Fruit fly (Drosophila melanogaster): ENCODE measurements around the gene CG2116.

The CG2116 gene

DNA sequence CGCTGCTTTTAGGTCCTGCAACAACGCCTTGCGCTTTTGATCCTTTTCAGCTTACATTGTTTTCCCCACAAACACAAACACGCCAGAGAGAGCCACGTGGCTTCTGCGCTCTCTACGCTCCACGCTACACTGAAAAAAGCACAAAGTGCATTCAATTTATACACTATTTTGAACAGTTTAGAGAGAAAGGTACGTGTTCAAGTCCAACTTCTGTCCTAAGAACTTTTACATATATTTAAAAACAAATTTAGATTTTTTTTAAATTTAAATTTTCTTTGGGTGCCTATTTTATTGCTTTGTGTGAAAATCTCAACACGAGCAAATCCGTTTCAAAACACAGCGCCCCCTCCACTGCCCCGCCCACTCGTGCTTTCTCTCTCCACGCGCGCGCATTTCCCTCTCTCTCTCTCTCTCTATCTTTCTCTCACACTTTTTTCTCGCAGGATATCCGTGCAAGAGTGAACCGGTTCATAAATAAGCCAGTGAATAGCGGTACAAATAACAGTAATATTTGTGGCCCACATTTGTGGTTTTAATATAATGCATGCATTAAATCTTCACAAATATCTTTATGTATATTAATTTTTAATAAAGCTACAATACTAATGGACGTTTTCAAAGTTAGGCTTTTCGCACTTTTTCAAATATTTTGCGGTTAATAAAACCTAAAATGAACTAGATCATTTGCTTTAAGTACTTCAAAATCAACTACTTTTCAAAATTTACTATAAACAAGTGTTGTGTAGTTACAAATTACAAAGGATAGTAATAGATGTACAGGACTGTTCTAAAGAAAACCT lies 29.4 kb upstream of the CG2116 start (continued):
- TF ChIP-seq CG13424 (tag; optimal IDR thresholded peaks at IDR 0.05) = peak; percentile 81
- TF ChIP-seq dmrt11E (tag; optimal IDR thresholded peaks at IDR 0.05) = peak; percentile 47
- TF ChIP-seq nerfin-2 (GFP tag; IDR thresholded peaks at IDR 0.05; ENCODE audit: partially characterized antibody) = no peak
- no peak for TF ChIP-seq ab (GFP tag; optimal IDR thresholded peaks at IDR 0.05)
- no peak for TF ChIP-seq HmgD (GFP tag; optimal IDR thresholded peaks at IDR 0.05)
- TF ChIP-seq aop (GFP tag; IDR thresholded peaks at IDR 0.05) = no peak
- peak; percentile 77 for TF ChIP-seq tin (GFP tag; optimal IDR thresholded peaks at IDR 0.05)
- TF ChIP-seq disco-r (GFP tag; optimal IDR thresholded peaks at IDR 0.05) = no peak
- peak; percentile 62 for TF ChIP-seq CG6654 (GFP tag; optimal IDR thresholded peaks at IDR 0.05)
- peak; percentile 68 for TF ChIP-seq CG14710 (tag; optimal IDR thresholded peaks at IDR 0.05)
- peak; percentile 70 for TF ChIP-seq ind (GFP tag; optimal IDR thresholded peaks at IDR 0.05)
- peak; percentile 52 for TF ChIP-seq Poxn (GFP tag; IDR thresholded peaks at IDR 0.05)
- peak; percentile 84 for TF ChIP-seq HHEX (GFP tag; optimal IDR thresholded peaks at IDR 0.05)
- peak; percentile 57 to 75 for TF ChIP-seq dpn (GFP tag; optimal IDR thresholded peaks at IDR 0.05)
- TF ChIP-seq BtbVII (GFP tag; optimal IDR thresholded peaks at IDR 0.05) = peak; percentile 81
- peak; percentile 33 for TF ChIP-seq slou (GFP tag; optimal IDR thresholded peaks at IDR 0.05)
- TF ChIP-seq luna (GFP tag; optimal IDR thresholded peaks at IDR 0.05) = no peak
- peak; percentile 61 for TF ChIP-seq CG3838 (GFP tag; optimal IDR thresholded peaks at IDR 0.05)
- no peak for TF ChIP-seq CG10321 (GFP tag; IDR thresholded peaks at IDR 0.05)
- TF ChIP-seq Hr39 (optimal IDR thresholded peaks at IDR 0.05) = no peak
- TF ChIP-seq H2.0 (GFP tag; IDR thresholded peaks at IDR 0.05) = peak; percentile 82
- peak; percentile 46 for TF ChIP-seq psq (GFP tag; optimal IDR thresholded peaks at IDR 0.05)

DNA sequence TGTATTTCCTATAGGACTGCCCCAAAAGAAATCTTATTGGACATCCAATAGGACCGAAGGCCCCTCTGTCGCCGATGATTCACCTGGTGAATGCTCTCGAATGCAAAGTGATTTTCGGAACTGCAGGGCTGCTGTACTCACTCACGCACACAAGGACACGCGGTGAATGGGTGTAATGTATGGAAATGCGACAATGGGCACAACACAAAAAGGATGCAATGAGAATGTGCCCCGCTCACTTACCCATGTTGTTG lies 28.9 kb upstream of the CG2116 start:
- peak in 1 of 2 experiments; percentile 80 for TF ChIP-seq insv (GFP tag; optimal IDR thresholded peaks at IDR 0.05)
- peak; percentile 87 for TF ChIP-seq Elba2 (GFP tag; optimal IDR thresholded peaks at IDR 0.05)
- no peak for TF ChIP-seq eve (GFP tag; optimal IDR thresholded peaks at IDR 0.05)

DNA sequence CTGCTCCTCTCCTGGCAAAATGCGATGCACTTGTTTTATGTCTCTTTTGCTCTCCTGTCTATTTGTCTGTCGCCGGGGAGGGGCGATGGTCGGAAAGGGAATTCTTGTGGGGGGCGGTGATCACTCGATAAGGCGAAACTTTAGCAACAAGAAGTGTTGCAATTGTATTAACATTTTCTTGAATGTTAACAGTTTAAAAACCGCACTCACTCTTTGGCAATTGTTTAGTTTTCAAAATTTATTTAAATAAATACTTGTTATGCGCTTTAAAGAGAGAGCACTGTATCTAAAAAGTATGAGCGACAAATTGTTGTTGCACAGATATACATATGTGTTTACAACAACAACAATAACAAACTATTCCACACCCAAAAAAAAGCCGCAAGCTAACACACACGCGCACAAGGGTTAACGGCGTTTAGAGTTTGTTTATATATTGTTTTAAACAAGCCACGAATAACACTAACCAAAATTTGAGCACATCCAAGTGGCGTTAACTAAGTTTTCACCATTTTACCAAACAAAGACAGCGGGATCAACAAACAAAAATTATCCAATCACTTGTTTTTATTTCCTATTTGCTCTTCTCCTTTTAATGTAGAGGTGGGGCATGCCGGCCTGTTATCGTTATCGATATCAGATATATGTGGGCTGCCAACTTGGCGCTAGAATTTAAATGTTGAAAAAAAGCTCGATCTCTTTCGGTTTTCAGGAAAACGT lies 28.0 kb upstream of the CG2116 start, which contains the start of gene CG2258:
Gene CG2258 (minus strand): TSS at position 617 of the 720 bp plus-strand sequence.
- peak; percentile 89 for TF ChIP-seq CG10979 (tag; optimal IDR thresholded peaks at IDR 0.05)
- TF ChIP-seq Camta (GFP tag; optimal IDR thresholded peaks at IDR 0.05) = no peak
- TF ChIP-seq Bgb (GFP tag; IDR thresholded peaks at IDR 0.05; ENCODE audit: partially characterized antibody) = no peak; the same call in 1 of the 2 replicates
- TF ChIP-seq jumu (GFP tag; optimal IDR thresholded peaks at IDR 0.05) = no peak
- TF ChIP-seq kay (GFP tag; optimal IDR thresholded peaks at IDR 0.05) = no peak
- TF ChIP-seq ssp (GFP tag; IDR thresholded peaks at IDR 0.05) = peak; percentile 73
- TF ChIP-seq pb (GFP tag; optimal IDR thresholded peaks at IDR 0.05) = peak; percentile 38
- TF ChIP-seq trh (GFP tag; optimal IDR thresholded peaks at IDR 0.05) = peak; percentile 9
- peak; percentile 37 for TF ChIP-seq Usf (GFP tag; optimal IDR thresholded peaks at IDR 0.05)
- peak; percentile 73 for TF ChIP-seq B-H1 (GFP tag; IDR thresholded peaks at IDR 0.05)
- no peak; the same call in 1 of the 2 replicates for TF ChIP-seq sens-2 (GFP tag; IDR thresholded peaks at IDR 0.05)
- peak; percentile 85 for TF ChIP-seq HHEX (GFP tag; optimal IDR thresholded peaks at IDR 0.05)
- TF ChIP-seq vfl (GFP tag; optimal IDR thresholded peaks at IDR 0.05) = no peak
- peak; percentile 81 for TF ChIP-seq bab2 (GFP tag; optimal IDR thresholded peaks at IDR 0.05)
- peak; percentile 22; the same call in 1 of the 2 replicates for TF ChIP-seq CkIIα-i1 (GFP tag; IDR thresholded peaks at IDR 0.05)
- peak; percentile 85 for TF ChIP-seq CG12659 (GFP tag; optimal IDR thresholded peaks at IDR 0.05)
- TF ChIP-seq CG6254 (GFP tag; optimal IDR thresholded peaks at IDR 0.05) = peak; percentile 67
- TF ChIP-seq CG5953 (GFP tag; IDR thresholded peaks at IDR 0.05) = peak; percentile 82; the same call in 1 of the 2 replicates
- no peak for TF ChIP-seq CG15479 (GFP tag; optimal IDR thresholded peaks at IDR 0.05)
- TF ChIP-seq dpn (GFP tag; optimal IDR thresholded peaks at IDR 0.05) = peak; percentile 5 to 85
- TF ChIP-seq salm (tag; optimal IDR thresholded peaks at IDR 0.05) = peak; percentile 88
- no peak for TF ChIP-seq HLHmδ (GFP tag; optimal IDR thresholded peaks at IDR 0.05)
- peak; percentile 74 for TF ChIP-seq CG7372 (GFP tag; IDR thresholded peaks at IDR 0.05)
- TF ChIP-seq exex (tag; optimal IDR thresholded peaks at IDR 0.05) = peak; percentile 46
- peak; percentile 12 for TF ChIP-seq ab (GFP tag; optimal IDR thresholded peaks at IDR 0.05)
